Fruit fly (Drosophila melanogaster): Measurements from ENCODE around the gene CG13806.

DNA sequence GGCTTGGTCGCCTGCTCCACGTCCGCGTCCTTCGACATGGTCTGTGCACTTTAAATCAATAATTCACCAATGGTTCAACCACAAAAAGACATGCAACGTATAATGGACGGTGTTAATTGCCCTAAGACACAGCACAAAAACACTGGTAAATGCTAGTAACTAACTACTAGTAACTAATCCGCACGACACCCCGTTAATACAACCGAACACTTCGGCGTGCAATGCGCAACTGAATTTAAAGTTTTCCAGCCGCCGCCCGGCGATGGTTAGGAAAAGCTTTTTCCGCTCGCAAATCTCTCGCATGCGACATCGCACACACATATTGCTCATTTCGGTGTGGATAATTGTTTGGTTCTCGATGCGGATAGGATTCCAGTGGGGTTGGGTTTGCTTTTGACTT, 10.4 kb upstream of the CG13806 start:
- no peak for TF ChIP-seq CG10348 (GFP tag; IDR thresholded peaks at IDR 0.05)
- TF ChIP-seq CG14655 (GFP tag; optimal IDR thresholded peaks at IDR 0.05), result no peak
- TF ChIP-seq CG15710 (tag; optimal IDR thresholded peaks at IDR 0.05), result no peak
- TF ChIP-seq EcR (GFP tag; optimal IDR thresholded peaks at IDR 0.05), result no peak
- no peak for TF ChIP-seq rn (GFP tag; IDR thresholded peaks at IDR 0.05)
- TF ChIP-seq gl (tag; optimal IDR thresholded peaks at IDR 0.05), result no peak
- no peak for TF ChIP-seq CG8159 (tag; optimal IDR thresholded peaks at IDR 0.05)
- no peak for TF ChIP-seq fd96Ca (GFP tag; IDR thresholded peaks at IDR 0.05)
- TF ChIP-seq D1 (tag; optimal IDR thresholded peaks at IDR 0.05), result no peak
- TF ChIP-seq CG34367 (tag; optimal IDR thresholded peaks at IDR 0.05), result no peak
